Worm (Caenorhabditis elegans) whole organism, L1 larva: Measurements from ENCODE around the gene lgc-14.

Experiments
- F16B12.6 ChIP-seq: fragments of 150-350 bp; optimal IDR thresholded peaks from 2 replicates; lab custom pipeline; 2014; ENCODE audit warnings: missing biosample characterization, missing genetic modification characterization
- alr-1 ChIP-seq: fragments of 200-800 bp; sonication (Bioruptor generic); optimal IDR thresholded peaks from 2 replicates; lab custom pipeline; 2018; ENCODE audit warnings: borderline replicate concordance, mild to moderate bottlenecking, missing genetic modification characterization, missing compliant biosample characterization
- aly-2 ChIP-seq: fragments of 150-350 bp; optimal IDR thresholded peaks from 2 replicates; lab custom pipeline; 2014; ENCODE audit warnings: missing biosample characterization, missing genetic modification characterization
- ama-1 ChIP-seq: fragments of 150-350 bp; optimal IDR thresholded peaks from 2 replicates; lab custom pipeline; 2014
- blmp-1 ChIP-seq: fragments of 150-350 bp; optimal IDR thresholded peaks from 2 replicates; lab custom pipeline; 2014; ENCODE audit warnings: missing biosample characterization, missing genetic modification characterization
- ceh-63 ChIP-seq: fragments of 200-800 bp; sonication (Bioruptor generic); optimal IDR thresholded peaks from 2 replicates; lab custom pipeline; 2018; ENCODE audit warnings: mild to moderate bottlenecking, missing genetic modification characterization, missing compliant biosample characterization
- ceh-82 ChIP-seq, 3 experiments: fragments of 150-350 bp in 1 of 3; sonication (generic microtip) in 2 of 3; optimal IDR thresholded peaks; 2 replicates each; lab custom pipeline; 2014 to 2017; ENCODE audit warnings: missing biosample characterization in 3 of 3, missing genetic modification characterization in 3 of 3
- ceh-88 ChIP-seq: fragments of 200-800 bp; sonication (Bioruptor generic); IDR thresholded peaks from 2 replicates; pipeline ENCODE4 v1.3.6; 2022; ENCODE audit warnings: missing genetic modification characterization, missing compliant biosample characterization
- ceh-90 ChIP-seq: sonication (generic microtip); optimal IDR thresholded peaks from 2 replicates; lab custom pipeline; 2016; ENCODE audit warnings: missing genetic modification characterization, missing compliant biosample characterization
- ces-1 ChIP-seq: fragments of 150-350 bp; optimal IDR thresholded peaks from 2 replicates; lab custom pipeline; 2014; ENCODE audit warnings: missing biosample characterization, missing genetic modification reagents, missing genetic modification characterization
- dsc-1 ChIP-seq: sonication (generic microtip); optimal IDR thresholded peaks from 2 replicates; lab custom pipeline; 2016; ENCODE audit warnings: mild to moderate bottlenecking, missing genetic modification characterization, missing compliant biosample characterization
- efl-1 ChIP-seq, 4 experiments: fragments of 150-350 bp; optimal IDR thresholded peaks in 3 of 4; peaks in 1 of 4; 1 replicate in 1 of 4; 2 replicates in 3 of 4; lab custom pipeline; 2014; ENCODE audit warnings: missing biosample characterization in 2 of 4, missing genetic modification characterization in 2 of 4, missing genetic modification reagents in 2 of 4
- efl-3 ChIP-seq: fragments of 200-800 bp; sonication (Bioruptor generic); optimal IDR thresholded peaks from 2 replicates; lab custom pipeline; 2018; ENCODE audit warnings: mild to moderate bottlenecking, missing genetic modification characterization, missing compliant biosample characterization
- ets-5 ChIP-seq: fragments of 200-800 bp; sonication (Bioruptor generic); IDR thresholded peaks from 2 replicates; pipeline ENCODE4 v1.3.6; 2022; ENCODE audit warnings: missing genetic modification characterization, missing compliant biosample characterization
- fos-1 ChIP-seq: fragments of 150-350 bp; optimal IDR thresholded peaks from 2 replicates; lab custom pipeline; 2014; ENCODE audit warnings: missing biosample characterization, missing genetic modification characterization
- grh-1 ChIP-seq: fragments of 200-800 bp; sonication (Bioruptor generic); IDR thresholded peaks from 2 replicates; pipeline ENCODE4 v1.3.6; 2022; ENCODE audit warnings: missing genetic modification reagents, missing genetic modification characterization, missing compliant biosample characterization
- hpl-2 ChIP-seq: fragments of 150-350 bp; optimal IDR thresholded peaks from 2 replicates; lab custom pipeline; 2014; ENCODE audit warnings: missing biosample characterization, missing genetic modification reagents, missing genetic modification characterization
- jun-1 ChIP-seq: fragments of 150-350 bp; optimal IDR thresholded peaks from 2 replicates; lab custom pipeline; 2014; ENCODE audit warnings: missing biosample characterization, missing genetic modification reagents, missing genetic modification characterization
- lir-3 ChIP-seq: sonication (generic microtip); optimal IDR thresholded peaks from 2 replicates; lab custom pipeline; 2016; ENCODE audit warnings: mild to moderate bottlenecking, missing genetic modification characterization, moderate library complexity, missing compliant biosample characterization; ENCODE audit not compliant: poor library complexity
- lsy-2 ChIP-seq, 2 experiments: fragments of 150-350 bp; optimal IDR thresholded peaks; 2 replicates each; lab custom pipeline; 2014; ENCODE audit warnings: missing biosample characterization in 2 of 2, missing genetic modification characterization in 2 of 2
- mab-9 ChIP-seq: fragments of 200-800 bp; sonication (Bioruptor generic); IDR thresholded peaks from 2 replicates; pipeline ENCODE4 v1.3.6; 2022; ENCODE audit warnings: missing genetic modification reagents, missing genetic modification characterization, missing compliant biosample characterization
- nhr-12 ChIP-seq: sonication (generic microtip); optimal IDR thresholded peaks from 2 replicates; lab custom pipeline; 2017; ENCODE audit warnings: missing biosample characterization, missing genetic modification characterization
- nhr-20 ChIP-seq: sonication (generic microtip); optimal IDR thresholded peaks from 2 replicates; lab custom pipeline; 2016; ENCODE audit warnings: mild to moderate bottlenecking, missing genetic modification characterization, missing compliant biosample characterization
- nhr-237 ChIP-seq: fragments of 150-350 bp; optimal IDR thresholded peaks from 2 replicates; lab custom pipeline; 2014; ENCODE audit warnings: missing biosample characterization, missing genetic modification characterization
- nhr-47 ChIP-seq: sonication (generic microtip); optimal IDR thresholded peaks from 2 replicates; lab custom pipeline; 2016; ENCODE audit warnings: mild to moderate bottlenecking, missing genetic modification characterization, moderate library complexity, missing compliant biosample characterization
- nhr-71 ChIP-seq: sonication (generic microtip); optimal IDR thresholded peaks from 2 replicates; lab custom pipeline; 2016; ENCODE audit warnings: mild to moderate bottlenecking, missing genetic modification characterization, moderate library complexity, missing compliant biosample characterization
- nhr-76 ChIP-seq: sonication (generic microtip); optimal IDR thresholded peaks from 2 replicates; lab custom pipeline; 2017; ENCODE audit warnings: missing biosample characterization, missing genetic modification characterization
- nhr-77 ChIP-seq: fragments of 150-350 bp; optimal IDR thresholded peaks from 2 replicates; lab custom pipeline; 2014; ENCODE audit warnings: missing biosample characterization, missing genetic modification characterization
- nhr-85 ChIP-seq: sonication (generic microtip); peaks from one replicate; lab custom pipeline; 2016; ENCODE audit warnings: missing genetic modification characterization, inconsistent platforms, missing compliant biosample characterization
- pqm-1 ChIP-seq: sonication (generic microtip); optimal IDR thresholded peaks from 3 replicates; lab custom pipeline; 2017; ENCODE audit warnings: missing biosample characterization, missing genetic modification characterization
- rnt-1 ChIP-seq: sonication (generic microtip); optimal IDR thresholded peaks from 2 replicates; lab custom pipeline; 2016; ENCODE audit warnings: mild to moderate bottlenecking, missing genetic modification characterization, moderate library complexity, missing compliant biosample characterization
- snpc-4 ChIP-seq: fragments of 150-350 bp; optimal IDR thresholded peaks from 2 replicates; lab custom pipeline; 2014; ENCODE audit warnings: missing biosample characterization, missing genetic modification characterization
- snu-23 ChIP-seq: sonication (generic microtip); optimal IDR thresholded peaks from 2 replicates; lab custom pipeline; 2016; ENCODE audit warnings: missing genetic modification characterization, missing compliant biosample characterization
- sox-4 ChIP-seq: sonication (generic microtip); optimal IDR thresholded peaks from 2 replicates; lab custom pipeline; 2016; ENCODE audit warnings: missing genetic modification characterization, missing compliant biosample characterization
- sptf-1 ChIP-seq: fragments of 150-350 bp; optimal IDR thresholded peaks from 2 replicates; lab custom pipeline; 2014; ENCODE audit warnings: missing biosample characterization, missing genetic modification characterization
- swsn-7 ChIP-seq: sonication (generic microtip); optimal IDR thresholded peaks from 2 replicates; lab custom pipeline; 2016; ENCODE audit warnings: missing genetic modification characterization, missing compliant biosample characterization
- unc-30 ChIP-seq: sonication (generic microtip); optimal IDR thresholded peaks from 2 replicates; lab custom pipeline; 2017; ENCODE audit warnings: missing biosample characterization, missing genetic modification characterization
- unc-98 ChIP-seq: fragments of 200-800 bp; sonication (Bioruptor generic); IDR thresholded peaks from 2 replicates; pipeline ENCODE4 v1.3.6; 2022; ENCODE audit warnings: missing genetic modification characterization, missing compliant biosample characterization
- vab-15 ChIP-seq: sonication (generic microtip); optimal IDR thresholded peaks from 2 replicates; lab custom pipeline; 2017; ENCODE audit warnings: missing genotype, mild to moderate bottlenecking, missing genetic modification characterization, missing compliant biosample characterization
- zag-1 ChIP-seq: fragments of 150-350 bp; optimal IDR thresholded peaks from 2 replicates; lab custom pipeline; 2014; ENCODE audit warnings: missing biosample characterization, missing genetic modification characterization
- ztf-11 ChIP-seq, 2 experiments: sonication (generic microtip); optimal IDR thresholded peaks; 2 replicates each; lab custom pipeline; 2016 to 2017; ENCODE audit warnings: missing genetic modification characterization in 2 of 2, missing biosample characterization in 1 of 2, missing compliant biosample characterization in 1 of 2
- ztf-4 ChIP-seq: fragments of 150-350 bp; optimal IDR thresholded peaks from 2 replicates; lab custom pipeline; 2014; ENCODE audit warnings: missing biosample characterization, missing genetic modification characterization

Gene lgc-14

DNA sequence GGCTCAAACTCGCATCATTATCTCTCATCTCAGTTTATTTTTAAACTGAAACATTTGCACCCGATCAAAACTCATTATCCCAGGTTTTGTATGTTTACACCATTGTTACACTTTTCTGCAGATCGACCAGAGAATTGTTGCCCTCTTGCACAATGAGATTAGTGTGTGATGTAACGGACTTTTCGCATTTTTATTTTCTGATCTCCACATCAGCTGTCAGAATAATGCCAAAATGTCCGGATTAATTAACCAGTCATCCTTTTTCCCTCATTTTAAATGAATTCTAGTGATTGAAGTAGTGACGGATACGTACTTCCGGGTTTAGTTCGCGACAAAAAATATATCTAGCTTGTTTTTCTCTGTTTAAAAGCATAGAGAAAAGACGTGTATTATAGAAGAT is 47.3 kb downstream of the lgc-14 start (continued):
- TF ChIP-seq sptf-1 (tag; lab: Kevin White, UChicago) (no peak), nhr-47 (tag; lab: Kevin White, UChicago) (peak; percentile 40), lir-3 (tag; lab: Kevin White, UChicago) (peak; percentile 22), hpl-2 (no peak), aly-2 (tag; lab: Kevin White, UChicago) (no peak), jun-1 (no peak), efl-3 (GFP tag; lab: Kevin White, UChicago) (no peak), ama-1 (lab: Kevin White, UChicago) (no peak), nhr-20 (tag; lab: Kevin White, UChicago) (peak; percentile 7), fos-1 (tag; lab: Kevin White, UChicago) (no peak), vab-15 (tag; lab: Kevin White, UChicago) (no peak), ceh-90 (no peak), nhr-85 (no peak), dsc-1 (tag; lab: Kevin White, UChicago) (peak; percentile 91), nhr-71 (tag; lab: Kevin White, UChicago) (peak; percentile 68), lsy-2 (tag; optimal IDR thresholded peaks at IDR 0.05; lab: Kevin White, UChicago) (peak in 1 of 2 experiments; percentile 33), F16B12.6 (tag; lab: Kevin White, UChicago) (no peak), ztf-4 (tag; lab: Kevin White, UChicago) (no peak), rnt-1 (tag; lab: Kevin White, UChicago) (peak; percentile 25), snpc-4 (tag; lab: Kevin White, UChicago) (no peak), ztf-11 (tag; optimal IDR thresholded peaks at IDR 0.05; lab: Kevin White, UChicago) (no peak), unc-30 (tag; lab: Kevin White, UChicago) (no peak), mab-9 (no peak), nhr-12 (tag; lab: Kevin White, UChicago) (no peak), sox-4 (tag; lab: Kevin White, UChicago) (peak; percentile 52), nhr-76 (tag; lab: Kevin White, UChicago) (no peak), unc-98 (GFP tag; lab: Robert Waterston, UW) (no peak), swsn-7 (tag; lab: Kevin White, UChicago) (no peak)

DNA sequence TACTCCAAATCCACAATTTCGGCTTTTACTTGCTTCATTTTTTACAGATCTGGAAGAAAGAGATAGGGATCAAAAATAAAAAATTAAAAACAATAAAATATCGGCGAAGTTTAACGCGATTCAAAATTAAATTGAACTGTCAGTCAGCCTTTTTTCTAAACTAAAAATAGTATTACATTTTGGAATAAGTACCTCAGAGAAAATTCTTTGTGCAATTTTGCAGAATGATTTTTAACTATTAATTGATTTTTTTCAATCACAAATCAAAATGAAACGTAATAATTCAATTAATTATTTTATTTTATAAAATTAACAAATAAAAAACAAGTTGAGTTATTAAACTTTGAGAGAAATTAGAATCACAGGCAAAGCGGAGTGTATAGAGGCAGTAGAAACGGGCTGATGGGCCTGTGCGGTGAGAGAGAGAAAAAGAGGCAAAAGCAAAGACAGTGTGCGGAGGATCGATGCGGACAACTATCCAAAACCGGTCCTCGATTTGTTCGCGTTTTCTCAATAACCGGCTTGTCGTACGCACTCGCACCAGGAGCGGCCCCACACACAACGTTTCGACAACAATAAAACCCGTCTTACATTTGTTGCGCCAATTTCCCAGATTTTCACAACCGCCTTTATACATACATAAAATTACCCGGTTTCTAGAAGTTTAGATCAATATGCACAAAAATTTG is 48.8 kb downstream of the lgc-14 start, which contains the start of gene F57G12.2:
F57G12.2 (minus strand) TSS at position 51 of the 689 bp plus-strand sequence.
- TF ChIP-seq ztf-4 (tag; lab: Kevin White, UChicago) (peak; percentile 24), nhr-20 (tag; lab: Kevin White, UChicago) (no peak), nhr-12 (tag; lab: Kevin White, UChicago) (no peak), jun-1 (no peak), grh-1 (peak; percentile 71; the same call in 1 of the 2 replicates), dsc-1 (tag; lab: Kevin White, UChicago) (no peak), pqm-1 (tag; lab: Kevin White, UChicago) (no peak), vab-15 (tag; lab: Kevin White, UChicago) (no peak), ceh-82 (tag; optimal IDR thresholded peaks at IDR 0.05; lab: Kevin White, UChicago) (no peak), nhr-85 (peak; percentile 73), ets-5 (GFP tag; lab: Robert Waterston, UW) (no peak), nhr-237 (tag; lab: Kevin White, UChicago) (no peak), nhr-77 (no peak), blmp-1 (tag; lab: Kevin White, UChicago) (peak; percentile 54), ceh-63 (GFP tag; lab: Kevin White, UChicago) (no peak), snu-23 (GFP tag; lab: Kevin White, UChicago) (no peak), ceh-88 (GFP tag; lab: Robert Waterston, UW) (no peak)

DNA sequence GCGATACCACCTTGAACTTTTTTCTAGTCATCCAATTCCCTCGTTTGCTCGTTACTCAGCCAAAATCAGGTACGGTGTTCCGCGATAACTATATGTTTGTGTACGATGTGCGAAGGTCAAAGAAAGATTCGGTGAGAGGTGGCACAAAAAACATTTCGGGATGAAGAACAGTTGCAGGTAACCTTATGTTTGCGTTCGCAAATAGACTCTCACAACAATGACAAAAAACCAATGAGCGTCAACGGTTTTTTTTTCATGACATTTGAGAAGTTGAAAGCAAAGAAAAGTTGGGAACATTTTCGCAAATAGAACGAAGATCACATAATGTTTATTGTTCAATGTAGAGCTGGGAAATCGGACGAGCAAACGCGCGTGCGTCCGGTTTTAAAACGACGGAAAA is 51.3 kb downstream of the lgc-14 start:
- TF ChIP-seq ces-1 (GFP tag; lab: Kevin White, UChicago): no peak
- no peak for TF ChIP-seq fos-1 (tag; lab: Kevin White, UChicago)
- TF ChIP-seq efl-1 (optimal IDR thresholded peaks at IDR 0.05; lab: Kevin White, UChicago): no peak
- TF ChIP-seq efl-1 (GFP tag; optimal IDR thresholded peaks at IDR 0.05 in 1 of 2; lab: Kevin White, UChicago): peak in 1 of 2 experiments; percentile 13
- no peak for TF ChIP-seq alr-1 (tag; lab: Kevin White, UChicago)
- TF ChIP-seq zag-1 (tag; lab: Kevin White, UChicago): no peak
- TF ChIP-seq ztf-4 (tag; lab: Kevin White, UChicago): no peak
